Worm (Caenorhabditis elegans) whole organism, young adult: ENCODE measurements around the gene jkk-1.

Experiments
- B0261.1 ChIP-seq: sonication (generic microtip); optimal IDR thresholded peaks from 2 replicates; lab custom pipeline; 2016; ENCODE audit warnings: mild to moderate bottlenecking, missing genetic modification characterization, moderate library complexity, missing compliant biosample characterization
- F10E7.11 ChIP-seq: sonication (generic microtip); optimal IDR thresholded peaks from 2 replicates; lab custom pipeline; 2017; ENCODE audit warnings: mild to moderate bottlenecking, missing genetic modification characterization, moderate library complexity, missing compliant biosample characterization
- F37B4.10 ChIP-seq: fragments of 200-800 bp; sonication (Bioruptor generic); IDR thresholded peaks from 2 replicates; pipeline ENCODE4 v1.3.6; 2022; ENCODE audit warnings: missing genetic modification characterization, missing compliant biosample characterization
- F49E8.2 ChIP-seq: sonication (generic microtip); optimal IDR thresholded peaks from 3 replicates; lab custom pipeline; 2017; ENCODE audit warnings: missing genetic modification characterization, mild to moderate bottlenecking, missing compliant biosample characterization, antibody characterized with exemption, moderate library complexity; ENCODE audit not compliant: insufficient read depth
- F52B5.7 ChIP-seq: sonication (generic microtip); optimal IDR thresholded peaks from 2 replicates; lab custom pipeline; 2016; ENCODE audit warnings: mild to moderate bottlenecking, missing genetic modification characterization, missing compliant biosample characterization
- F55B11.4 ChIP-seq: sonication (generic microtip); optimal IDR thresholded peaks from 2 replicates; lab custom pipeline; 2016; ENCODE audit warnings: missing compliant biosample characterization, missing genetic modification characterization, borderline replicate concordance; ENCODE audit not compliant: insufficient read depth
- K11D2.4 ChIP-seq: fragments of 200-800 bp; sonication (Bioruptor generic); IDR thresholded peaks from 2 replicates; pipeline ENCODE4 v1.3.6; 2022; ENCODE audit warnings: missing genetic modification reagents, missing genetic modification characterization, missing compliant biosample characterization
- T07F8.4 ChIP-seq: sonication (generic microtip); optimal IDR thresholded peaks from 2 replicates; lab custom pipeline; 2016; ENCODE audit warnings: mild to moderate bottlenecking, missing genetic modification characterization, moderate library complexity, missing compliant biosample characterization
- T26A5.8 ChIP-seq: sonication (generic microtip); optimal IDR thresholded peaks from 2 replicates; lab custom pipeline; 2016; ENCODE audit warnings: missing genetic modification characterization, missing compliant biosample characterization
- Y53F4B.3 ChIP-seq: fragments of 200-800 bp; sonication (Bioruptor generic); IDR thresholded peaks from 2 replicates; pipeline ENCODE4 v1.3.6; 2022; ENCODE audit warnings: missing genetic modification reagents, missing genetic modification characterization, missing compliant biosample characterization
- attf-6 ChIP-seq: fragments of 200-800 bp; sonication (Bioruptor generic); IDR thresholded peaks from 2 replicates; pipeline ENCODE4 v1.3.6; 2022; ENCODE audit warnings: missing genetic modification reagents, missing genetic modification characterization, missing compliant biosample characterization
- ceh-40 ChIP-seq: fragments of 200-800 bp; sonication (Bioruptor generic); IDR thresholded peaks from 2 replicates; pipeline ENCODE4 v1.3.6; 2022; ENCODE audit warnings: missing genetic modification characterization, missing compliant biosample characterization
- chd-7 ChIP-seq: sonication (generic microtip); optimal IDR thresholded peaks from 2 replicates; lab custom pipeline; 2016; ENCODE audit warnings: mild to moderate bottlenecking, missing genetic modification characterization, moderate library complexity, missing compliant biosample characterization
- die-1 ChIP-seq: sonication (generic microtip); optimal IDR thresholded peaks from 2 replicates; lab custom pipeline; 2016; ENCODE audit warnings: missing genotype, mild to moderate bottlenecking, missing genetic modification characterization, missing compliant biosample characterization
- efl-1 ChIP-seq: fragments of 150-350 bp; optimal IDR thresholded peaks from 2 replicates; lab custom pipeline; 2014; ENCODE audit warnings: missing biosample characterization, missing genetic modification reagents, missing genetic modification characterization
- egl-44 ChIP-seq: fragments of 200-800 bp; sonication (Bioruptor generic); IDR thresholded peaks from 2 replicates; pipeline ENCODE4 v1.3.6; 2022; ENCODE audit warnings: missing genetic modification reagents, missing genetic modification characterization, missing compliant biosample characterization
- fkh-3 ChIP-seq: sonication (generic microtip); optimal IDR thresholded peaks from 2 replicates; lab custom pipeline; 2016; ENCODE audit warnings: mild to moderate bottlenecking, missing genetic modification characterization, missing compliant biosample characterization
- hmg-1.2 ChIP-seq: fragments of 200-800 bp; sonication (Bioruptor generic); IDR thresholded peaks from 2 replicates; pipeline ENCODE4 v1.3.6; 2022; ENCODE audit warnings: missing genetic modification reagents, missing genetic modification characterization, missing compliant biosample characterization
- hrde-1 ChIP-seq: sonication (generic microtip); optimal IDR thresholded peaks from 2 replicates; lab custom pipeline; 2016; ENCODE audit warnings: missing genetic modification characterization, mild to moderate bottlenecking, missing compliant biosample characterization, moderate library complexity, missing genotype, missing genetic modification reagents, borderline replicate concordance
- hsf-1 ChIP-seq: fragments of 200-800 bp; sonication (Bioruptor generic); IDR thresholded peaks from 2 replicates; pipeline ENCODE4 v1.3.6; 2022; ENCODE audit warnings: missing genetic modification reagents, missing genetic modification characterization, missing compliant biosample characterization
- let-607 ChIP-seq, 2 experiments: fragments of 200-800 bp in 1 of 2; sonication (Bioruptor generic) in 1 of 2; sonication (generic microtip) in 1 of 2; optimal IDR thresholded peaks; 2 replicates each; lab custom pipeline; 2016 to 2018; ENCODE audit warnings: mild to moderate bottlenecking in 2 of 2, missing compliant biosample characterization in 2 of 2, missing genetic modification characterization in 2 of 2, moderate library complexity in 2 of 2, missing genotype in 1 of 2
- lin-26 ChIP-seq: fragments of 200-800 bp; sonication (Bioruptor generic); IDR thresholded peaks from 2 replicates; pipeline ENCODE4 v1.3.6; 2022; ENCODE audit warnings: missing genetic modification reagents, missing genetic modification characterization, missing compliant biosample characterization
- lin-35 ChIP-seq, 3 experiments: fragments of 150-350 bp in 2 of 3; sonication (generic microtip) in 1 of 3; optimal IDR thresholded peaks; 2 replicates each; lab custom pipeline; 2014 to 2018; ENCODE audit warnings: missing biosample characterization in 3 of 3, missing genetic modification characterization in 3 of 3, missing genetic modification reagents in 3 of 3
- lin-54 ChIP-seq: fragments of 200-800 bp; sonication (Bioruptor generic); optimal IDR thresholded peaks from 2 replicates; lab custom pipeline; 2018; ENCODE audit warnings: mild to moderate bottlenecking, missing genetic modification characterization, missing compliant biosample characterization
- lsl-1 ChIP-seq: fragments of 200-800 bp; sonication (Bioruptor generic); optimal IDR thresholded peaks from 2 replicates; lab custom pipeline; 2018; ENCODE audit warnings: mild to moderate bottlenecking, missing genetic modification characterization, moderate library complexity, missing compliant biosample characterization
- madf-10 ChIP-seq: sonication (generic microtip); optimal IDR thresholded peaks from 2 replicates; lab custom pipeline; 2016; ENCODE audit warnings: mild to moderate bottlenecking, missing genetic modification characterization, missing compliant biosample characterization
- mcd-1 ChIP-seq: fragments of 200-800 bp; sonication (Bioruptor generic); IDR thresholded peaks from 2 replicates; pipeline ENCODE4 v1.3.6; 2022; ENCODE audit warnings: missing genetic modification reagents, missing genetic modification characterization, missing compliant biosample characterization
- mxl-1 ChIP-seq: sonication (generic microtip); optimal IDR thresholded peaks from 2 replicates; lab custom pipeline; 2016; ENCODE audit warnings: missing genetic modification characterization, missing compliant biosample characterization
- nfya-2 ChIP-seq: fragments of 200-800 bp; sonication (Bioruptor generic); IDR thresholded peaks from 2 replicates; pipeline ENCODE4 v1.3.6; 2022; ENCODE audit warnings: missing genetic modification reagents, missing genetic modification characterization, missing compliant biosample characterization
- nhr-120 ChIP-seq: fragments of 200-800 bp; sonication (Bioruptor generic); IDR thresholded peaks from 2 replicates; pipeline ENCODE4 v1.3.6; 2022; ENCODE audit warnings: missing genetic modification characterization, missing compliant biosample characterization
- nhr-90 ChIP-seq: sonication (generic microtip); optimal IDR thresholded peaks from 2 replicates; lab custom pipeline; 2016; ENCODE audit warnings: missing genotype, mild to moderate bottlenecking, missing genetic modification characterization, missing compliant biosample characterization
- pbrm-1 ChIP-seq: fragments of 200-800 bp; sonication (Bioruptor generic); IDR thresholded peaks from 2 replicates; pipeline ENCODE4 v1.3.6; 2022; ENCODE audit warnings: missing genetic modification reagents, missing genetic modification characterization, missing compliant biosample characterization
- rcor-1 ChIP-seq: fragments of 200-800 bp; sonication (Bioruptor generic); IDR thresholded peaks from 2 replicates; pipeline ENCODE4 v1.3.6; 2022; ENCODE audit warnings: missing genetic modification reagents, missing genetic modification characterization, missing compliant biosample characterization
- repo-1 ChIP-seq: sonication (generic microtip); optimal IDR thresholded peaks from 2 replicates; lab custom pipeline; 2017; ENCODE audit warnings: mild to moderate bottlenecking, missing genetic modification characterization, missing compliant biosample characterization
- snpc-1.3 ChIP-seq: sonication (generic microtip); optimal IDR thresholded peaks from 2 replicates; lab custom pipeline; 2017; ENCODE audit warnings: missing genetic modification characterization, mild to moderate bottlenecking, missing compliant biosample characterization, antibody characterized with exemption, moderate library complexity, missing genotype, missing genetic modification reagents; ENCODE audit not compliant: insufficient read depth
- tbp1 ChIP-seq: fragments of 200-800 bp; sonication (Bioruptor generic); optimal IDR thresholded peaks from 2 replicates; lab custom pipeline; 2018; ENCODE audit warnings: mild to moderate bottlenecking, missing genetic modification characterization, missing compliant biosample characterization
- unc-62 ChIP-seq: fragments of 150-350 bp; optimal IDR thresholded peaks from 2 replicates; lab custom pipeline; 2014; ENCODE audit warnings: missing biosample characterization, missing genetic modification reagents, missing genetic modification characterization
- ztf-18 ChIP-seq: sonication (generic microtip); optimal IDR thresholded peaks from 2 replicates; lab custom pipeline; 2016; ENCODE audit warnings: missing genotype, mild to moderate bottlenecking, missing genetic modification characterization, missing compliant biosample characterization
- ztf-28 ChIP-seq: fragments of 200-800 bp; sonication (Bioruptor generic); IDR thresholded peaks from 2 replicates; pipeline ENCODE4 v1.3.6; 2022; ENCODE audit warnings: missing genetic modification reagents, missing genetic modification characterization, missing compliant biosample characterization
- ztf-6 ChIP-seq: fragments of 200-800 bp; sonication (Bioruptor generic); IDR thresholded peaks from 2 replicates; pipeline ENCODE4 v1.3.6; 2022; ENCODE audit warnings: missing genetic modification reagents, missing genetic modification characterization, missing compliant biosample characterization

Gene jkk-1

ce11 chrX:5407271-5407670, 39.0 kb downstream of the jkk-1 start (continued):
- TF ChIP-seq ztf-18 (tag; lab: Kevin White, UChicago) = peak; percentile 63
- TF ChIP-seq T26A5.8 = no peak
- peak; percentile 20 for TF ChIP-seq chd-7 (tag; lab: Kevin White, UChicago)
- TF ChIP-seq mxl-1 (tag; lab: Kevin White, UChicago) = peak; percentile 77
- no peak for TF ChIP-seq nfya-2 (GFP tag; lab: Robert Waterston, UW)
- TF ChIP-seq ceh-40 (GFP tag; lab: Robert Waterston, UW) = peak; percentile 48; the same call in 1 of the 2 replicates
- no peak for TF ChIP-seq nhr-120
- TF ChIP-seq lin-54 (GFP tag; lab: Kevin White, UChicago) = no peak
- TF ChIP-seq F55B11.4 (tag; lab: Kevin White, UChicago) = no peak
- TF ChIP-seq snpc-1.3 (tag; lab: Kevin White, UChicago) = peak; percentile 39
- TF ChIP-seq die-1 (tag; lab: Kevin White, UChicago) = peak; percentile 91
- TF ChIP-seq hmg-1.2 (GFP tag; lab: Robert Waterston, UW) = peak; percentile 74
- no peak for TF ChIP-seq F37B4.10
- peak; percentile 74 for TF ChIP-seq nhr-90 (tag; lab: Kevin White, UChicago)
- no peak for TF ChIP-seq F52B5.7 (tag; lab: Kevin White, UChicago)
- peak; percentile 12 for TF ChIP-seq hrde-1
- peak; percentile 74 for TF ChIP-seq rcor-1
- TF ChIP-seq let-607 (tag; optimal IDR thresholded peaks at IDR 0.05; lab: Kevin White, UChicago) = no peak
- no peak for TF ChIP-seq ztf-6
- peak; percentile 91 for TF ChIP-seq B0261.1 (tag; lab: Kevin White, UChicago)
- no peak for TF ChIP-seq efl-1
- TF ChIP-seq fkh-3 (tag; lab: Kevin White, UChicago) = no peak
- TF ChIP-seq tbp1 (GFP tag; lab: Kevin White, UChicago) = peak; percentile 92
- no peak for TF ChIP-seq F10E7.11 (tag; lab: Kevin White, UChicago)
- peak; percentile 51; the same call in 1 of the 2 replicates for TF ChIP-seq pbrm-1 (GFP tag; lab: Robert Waterston, UW)
- TF ChIP-seq hsf-1 (GFP tag; lab: Robert Waterston, UW) = no peak
- TF ChIP-seq K11D2.4 (GFP tag; lab: Robert Waterston, UW) = no peak
- TF ChIP-seq lin-26 = peak; percentile 78
- 0 out of 2 replicates have a peak, but pooled peaks have one; percentile 54 for TF ChIP-seq attf-6 (GFP tag; lab: Robert Waterston, UW)
- TF ChIP-seq T07F8.4 (tag; lab: Kevin White, UChicago) = peak; percentile 38
- TF ChIP-seq lin-35 (GFP tag; optimal IDR thresholded peaks at IDR 0.05; lab: Kevin White, UChicago) = no peak
- TF ChIP-seq F49E8.2 (tag; lab: Kevin White, UChicago) = no peak
- TF ChIP-seq lsl-1 (GFP tag; lab: Kevin White, UChicago) = no peak
- TF ChIP-seq madf-10 (tag; lab: Kevin White, UChicago) = peak; percentile 7
- peak; percentile 48 for TF ChIP-seq mcd-1 (GFP tag; lab: Robert Waterston, UW)
- TF ChIP-seq egl-44 (GFP tag; lab: Robert Waterston, UW) = no peak
- TF ChIP-seq ztf-28 = 0 out of 2 replicates have a peak, but pooled peaks have one; percentile 17
- no peak for TF ChIP-seq repo-1 (tag; lab: Kevin White, UChicago)
- TF ChIP-seq Y53F4B.3 (GFP tag; lab: Robert Waterston, UW) = no peak
- TF ChIP-seq unc-62 (GFP tag; lab: Kevin White, UChicago) = no peak
